Fruit fly (Drosophila melanogaster) whole organism, wandering third instar larva: Measurements from ENCODE around the gene Hml.

Source experiments
- br ChIP-seq: fragments of 200-800 bp; sonication (Bioruptor generic); optimal IDR thresholded peaks from 2 replicates; lab custom pipeline; 2016; ENCODE audit warnings: missing biosample characterization, missing genetic modification characterization
- lola ChIP-seq: fragments of >200 bp; optimal IDR thresholded peaks from 2 replicates; lab custom pipeline; 2017; ENCODE audit warnings: missing biosample characterization, missing genetic modification characterization
- pan ChIP-seq: fragments of >200 bp; optimal IDR thresholded peaks from 2 replicates; lab custom pipeline; 2017
- psq ChIP-seq: fragments of 200-800 bp; sonication (Bioruptor generic); optimal IDR thresholded peaks from 3 replicates; lab custom pipeline; 2017; ENCODE audit warnings: missing biosample characterization, mild to moderate bottlenecking, missing genetic modification characterization, moderate library complexity
- usp ChIP-seq: fragments of >200 bp; optimal IDR thresholded peaks from 2 replicates; lab custom pipeline; 2017; ENCODE audit warnings: missing biosample characterization, missing genetic modification characterization

DNA sequence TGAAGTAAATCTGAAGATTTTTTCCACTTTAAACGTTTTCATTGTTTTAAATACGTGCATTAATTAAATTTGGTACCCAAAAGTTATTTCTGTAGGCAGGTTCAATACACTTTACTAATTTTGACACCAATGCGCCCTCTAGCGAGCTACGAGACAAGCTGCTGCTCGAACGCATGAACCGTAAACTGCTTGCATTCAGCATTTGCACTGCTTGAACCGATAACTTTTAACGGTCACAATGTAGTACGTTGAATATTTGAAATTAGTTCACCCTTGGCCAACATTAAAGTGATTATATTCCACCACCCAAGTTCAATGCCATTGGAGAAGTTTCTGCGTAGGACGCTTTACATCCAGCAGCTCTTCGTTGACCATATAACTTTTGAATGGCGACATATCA, 562 bp upstream of the Hml start:
- TF ChIP-seq pan (no peak), br (GFP tag; lab: Kevin White, UChicago) (no peak), usp (GFP tag; lab: Kevin White, UChicago) (no peak), psq (no peak), lola (no peak)
